Worm (Caenorhabditis elegans) whole organism, L2 larva: Measurements from ENCODE around the gene srbc-79.

Experiments
- C34F6.9 ChIP-seq: fragments of 150-350 bp; optimal IDR thresholded peaks from 2 replicates; lab custom pipeline; 2014; ENCODE audit warnings: missing biosample characterization, missing genetic modification characterization
- F13H6.1 ChIP-seq: sonication (generic microtip); optimal IDR thresholded peaks from 2 replicates; lab custom pipeline; 2016; ENCODE audit warnings: missing genetic modification characterization, missing compliant biosample characterization
- R02D3.7 ChIP-seq: fragments of 150-350 bp; optimal IDR thresholded peaks from 2 replicates; lab custom pipeline; 2014; ENCODE audit warnings: missing biosample characterization, missing genetic modification characterization
- Y55F3AM.14 ChIP-seq: fragments of 200-800 bp; sonication (Bioruptor generic); optimal IDR thresholded peaks from 2 replicates; lab custom pipeline; 2018; ENCODE audit warnings: mild to moderate bottlenecking, missing genetic modification characterization, missing compliant biosample characterization
- ZK546.5 ChIP-seq: sonication (generic microtip); optimal IDR thresholded peaks from 2 replicates; lab custom pipeline; 2017; ENCODE audit warnings: missing biosample characterization, missing genetic modification characterization
- alr-1 ChIP-seq: fragments of 150-350 bp; optimal IDR thresholded peaks from 2 replicates; lab custom pipeline; 2014; ENCODE audit warnings: missing biosample characterization, missing genetic modification characterization
- aly-2 ChIP-seq: fragments of 150-350 bp; optimal IDR thresholded peaks from 2 replicates; lab custom pipeline; 2014; ENCODE audit warnings: missing biosample characterization, missing genetic modification characterization
- ama-1 ChIP-seq: fragments of 150-350 bp; optimal IDR thresholded peaks from 2 replicates; lab custom pipeline; 2018; ENCODE audit warnings: inconsistent platforms
- ceh-16 ChIP-seq: fragments of 150-350 bp; optimal IDR thresholded peaks from 2 replicates; lab custom pipeline; 2014; ENCODE audit warnings: missing biosample characterization, missing genetic modification characterization
- ceh-82 ChIP-seq: fragments of 150-350 bp; optimal IDR thresholded peaks from 2 replicates; lab custom pipeline; 2014; ENCODE audit warnings: missing biosample characterization, missing genetic modification characterization
- crh-2 ChIP-seq: sonication (generic microtip); optimal IDR thresholded peaks from 2 replicates; lab custom pipeline; 2017; ENCODE audit warnings: missing biosample characterization, missing genetic modification characterization
- dmd-4 ChIP-seq: sonication (generic microtip); optimal IDR thresholded peaks from 2 replicates; lab custom pipeline; 2017; ENCODE audit warnings: missing biosample characterization, missing genetic modification characterization
- egl-27 ChIP-seq: sonication (generic microtip); optimal IDR thresholded peaks from 3 replicates; lab custom pipeline; 2017; ENCODE audit warnings: missing biosample characterization, missing genetic modification reagents, missing genetic modification characterization
- elt-1 ChIP-seq: fragments of 150-350 bp; optimal IDR thresholded peaks from 2 replicates; lab custom pipeline; 2014; ENCODE audit warnings: missing biosample characterization, missing genetic modification characterization
- elt-3 ChIP-seq: sonication (generic microtip); optimal IDR thresholded peaks from 2 replicates; lab custom pipeline; 2017; ENCODE audit warnings: missing biosample characterization, missing genetic modification characterization
- fos-1 ChIP-seq: fragments of 150-350 bp; optimal IDR thresholded peaks from 2 replicates; lab custom pipeline; 2014; ENCODE audit warnings: missing biosample characterization, missing genetic modification characterization
- lin-11 ChIP-seq: fragments of 150-350 bp; sonication (generic microtip); optimal IDR thresholded peaks from 2 replicates; lab custom pipeline; 2014; ENCODE audit warnings: missing biosample characterization, missing genetic modification characterization, inconsistent platforms, mixed read lengths
- lin-13 ChIP-seq: fragments of 150-350 bp; optimal IDR thresholded peaks from 2 replicates; lab custom pipeline; 2014; ENCODE audit warnings: missing biosample characterization, missing genetic modification reagents, missing genetic modification characterization
- lin-39 ChIP-seq: fragments of 150-350 bp; optimal IDR thresholded peaks from 2 replicates; lab custom pipeline; 2014; ENCODE audit warnings: missing biosample characterization, missing genetic modification reagents, missing genetic modification characterization
- lsy-2 ChIP-seq, 2 experiments: fragments of 150-350 bp in 1 of 2; sonication (generic microtip) in 1 of 2; optimal IDR thresholded peaks; 2 replicates each; lab custom pipeline; 2014 to 2017; ENCODE audit warnings: missing biosample characterization in 2 of 2, missing genetic modification characterization in 2 of 2
- mab-5 ChIP-seq: fragments of 150-350 bp; optimal IDR thresholded peaks from 2 replicates; lab custom pipeline; 2014; ENCODE audit warnings: missing biosample characterization, missing genetic modification characterization
- mbf-1 ChIP-seq: sonication (generic microtip); optimal IDR thresholded peaks from 2 replicates; lab custom pipeline; 2017; ENCODE audit warnings: missing biosample characterization, missing genetic modification characterization
- mdl-1 ChIP-seq, 2 experiments: fragments of 150-350 bp in 1 of 2; sonication (generic microtip) in 1 of 2; optimal IDR thresholded peaks; 2 replicates each; lab custom pipeline; 2017; ENCODE audit warnings: missing biosample characterization in 2 of 2, missing genetic modification characterization in 2 of 2
- nhr-10 ChIP-seq: sonication (generic microtip); optimal IDR thresholded peaks from 2 replicates; lab custom pipeline; 2017; ENCODE audit warnings: missing biosample characterization, missing genetic modification characterization
- nhr-12 ChIP-seq: fragments of 150-350 bp; optimal IDR thresholded peaks from 2 replicates; lab custom pipeline; 2014; ENCODE audit warnings: missing biosample characterization, missing genetic modification characterization
- nhr-129 ChIP-seq: fragments of 150-350 bp; optimal IDR thresholded peaks from 2 replicates; lab custom pipeline; 2014; ENCODE audit warnings: missing biosample characterization, missing genetic modification characterization
- nhr-21 ChIP-seq: fragments of 150-350 bp; optimal IDR thresholded peaks from 2 replicates; lab custom pipeline; 2014; ENCODE audit warnings: missing biosample characterization, missing genetic modification characterization
- nhr-23 ChIP-seq: fragments of 150-350 bp; optimal IDR thresholded peaks from 2 replicates; lab custom pipeline; 2014; ENCODE audit warnings: missing biosample characterization, missing genetic modification reagents, missing genetic modification characterization
- nhr-237 ChIP-seq: fragments of 150-350 bp; optimal IDR thresholded peaks from 2 replicates; lab custom pipeline; 2014; ENCODE audit warnings: missing biosample characterization, missing genetic modification characterization
- nhr-25 ChIP-seq: fragments of 150-350 bp; sonication (generic microtip); optimal IDR thresholded peaks from 3 replicates; lab custom pipeline; 2014; ENCODE audit warnings: missing biosample characterization, missing genetic modification characterization
- nhr-6 ChIP-seq: fragments of 150-350 bp; optimal IDR thresholded peaks from 2 replicates; lab custom pipeline; 2014; ENCODE audit warnings: missing biosample characterization, missing genetic modification characterization
- nhr-77 ChIP-seq: fragments of 150-350 bp; optimal IDR thresholded peaks from 2 replicates; lab custom pipeline; 2014; ENCODE audit warnings: missing biosample characterization, missing genetic modification characterization
- sem-4 ChIP-seq: fragments of 150-350 bp; optimal IDR thresholded peaks from 2 replicates; lab custom pipeline; 2014; ENCODE audit warnings: missing biosample characterization, missing genetic modification reagents, missing genetic modification characterization
- skn-1 ChIP-seq: sonication (generic microtip); optimal IDR thresholded peaks from 2 replicates; lab custom pipeline; 2017; ENCODE audit warnings: missing biosample characterization, missing genetic modification characterization
- sma-3 ChIP-seq: sonication (generic microtip); optimal IDR thresholded peaks from 2 replicates; lab custom pipeline; 2016; ENCODE audit warnings: missing genetic modification reagents, missing genetic modification characterization, missing compliant biosample characterization
- snpc-4 ChIP-seq: fragments of 150-350 bp; optimal IDR thresholded peaks from 2 replicates; lab custom pipeline; 2014; ENCODE audit warnings: missing biosample characterization, missing genetic modification characterization
- unc-39 ChIP-seq: fragments of 150-350 bp; optimal IDR thresholded peaks from 2 replicates; lab custom pipeline; 2014; ENCODE audit warnings: missing biosample characterization, missing genetic modification characterization
- unc-55 ChIP-seq: fragments of 150-350 bp; sonication (generic microtip); optimal IDR thresholded peaks from 3 replicates; lab custom pipeline; 2014; ENCODE audit warnings: missing biosample characterization, missing genetic modification reagents, missing genetic modification characterization
- unc-62 ChIP-seq: fragments of 150-350 bp; optimal IDR thresholded peaks from 2 replicates; lab custom pipeline; 2014; ENCODE audit warnings: missing biosample characterization, missing genetic modification reagents, missing genetic modification characterization
- zag-1 ChIP-seq: fragments of 150-350 bp; optimal IDR thresholded peaks from 2 replicates; lab custom pipeline; 2014; ENCODE audit warnings: missing biosample characterization, missing genetic modification characterization
- ztf-11 ChIP-seq: sonication (generic microtip); optimal IDR thresholded peaks from 2 replicates; lab custom pipeline; 2017; ENCODE audit warnings: missing biosample characterization, missing genetic modification characterization
- ztf-4 ChIP-seq: fragments of 150-350 bp; optimal IDR thresholded peaks from 2 replicates; lab custom pipeline; 2014; ENCODE audit warnings: missing biosample characterization, missing genetic modification characterization

srbc-79 gene

DNA sequence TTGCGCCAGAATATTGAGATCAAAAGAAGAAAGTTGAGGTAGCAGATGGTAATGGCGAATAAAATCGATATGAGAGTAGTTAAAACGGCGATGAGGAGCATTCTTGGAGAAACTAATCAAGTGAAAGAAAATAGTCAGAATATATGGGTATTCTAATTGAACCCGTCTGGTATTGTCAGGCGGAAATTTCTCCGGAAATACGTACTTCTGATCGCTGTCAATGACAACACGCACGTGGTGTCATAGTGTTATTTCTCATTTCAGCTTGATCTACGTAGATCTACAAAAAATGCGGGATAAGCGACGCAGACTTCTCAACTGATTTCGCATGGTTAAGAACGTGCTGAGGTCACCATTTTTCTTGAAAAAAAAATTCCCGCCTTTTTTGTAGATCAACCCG, at the start of gene srbc-79:
srbc-79 (minus strand) TSS at position 101 of the 400 bp plus-strand sequence.
- TF ChIP-seq nhr-129 (no peak), crh-2 (no peak), unc-62 (GFP tag; lab: Kevin White, UChicago) (no peak), elt-3 (tag; lab: Kevin White, UChicago) (no peak), elt-1 (no peak), snpc-4 (tag; lab: Kevin White, UChicago) (no peak), ceh-82 (tag; lab: Kevin White, UChicago) (no peak), nhr-21 (no peak), unc-55 (no peak), F13H6.1 (tag; lab: Kevin White, UChicago) (no peak), sem-4 (tag; lab: Kevin White, UChicago) (no peak), nhr-10 (tag; lab: Kevin White, UChicago) (no peak), lin-13 (GFP tag; lab: Kevin White, UChicago) (no peak), skn-1 (no peak), aly-2 (tag; lab: Kevin White, UChicago) (no peak), nhr-77 (no peak), ama-1 (lab: Kevin White, UChicago) (no peak), lin-39 (tag; lab: Kevin White, UChicago) (no peak), mbf-1 (no peak)

DNA sequence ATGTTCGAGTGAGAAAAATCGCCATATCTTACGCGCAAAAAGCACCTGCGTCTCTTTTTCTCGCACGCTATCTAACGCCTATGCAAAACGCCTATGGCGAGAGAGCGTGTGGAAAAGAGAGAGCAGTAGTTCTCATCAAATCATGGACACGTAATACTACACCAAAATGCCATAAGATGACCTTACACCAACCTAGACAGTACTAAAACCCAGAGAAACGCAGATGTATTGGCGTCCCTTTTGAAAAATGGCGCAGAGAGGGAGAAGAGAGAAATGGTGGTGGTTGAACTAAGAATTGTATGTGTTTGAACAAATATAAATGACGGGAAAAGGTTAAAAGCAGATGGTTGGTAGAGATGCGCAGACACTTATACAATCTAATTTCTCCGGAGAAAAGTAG, 46.8 kb upstream of the srbc-79 start, which contains the start of gene Y38H6C.16:
Y38H6C.16 (minus strand) TSS at position 293 of the 400 bp plus-strand sequence.
- TF ChIP-seq sem-4 (tag; lab: Kevin White, UChicago) = no peak
- no peak for TF ChIP-seq ztf-11
- TF ChIP-seq lsy-2 (tag; optimal IDR thresholded peaks at IDR 0.05; lab: Kevin White, UChicago) = no peak
- no peak for TF ChIP-seq C34F6.9 (tag; lab: Kevin White, UChicago)
- no peak for TF ChIP-seq crh-2
- TF ChIP-seq fos-1 (tag; lab: Kevin White, UChicago) = no peak
- TF ChIP-seq dmd-4 = no peak
- no peak for TF ChIP-seq nhr-21
- TF ChIP-seq unc-55 = no peak
- no peak for TF ChIP-seq alr-1 (tag; lab: Kevin White, UChicago)
- no peak for TF ChIP-seq unc-39 (tag; lab: Kevin White, UChicago)
- no peak for TF ChIP-seq R02D3.7 (tag; lab: Kevin White, UChicago)
- no peak for TF ChIP-seq mab-5 (tag; lab: Kevin White, UChicago)
- no peak for TF ChIP-seq ceh-82 (tag; lab: Kevin White, UChicago)
- TF ChIP-seq nhr-23 (tag; lab: Kevin White, UChicago) = no peak
- TF ChIP-seq nhr-129 = no peak
- no peak for TF ChIP-seq unc-62 (GFP tag; lab: Kevin White, UChicago)

DNA sequence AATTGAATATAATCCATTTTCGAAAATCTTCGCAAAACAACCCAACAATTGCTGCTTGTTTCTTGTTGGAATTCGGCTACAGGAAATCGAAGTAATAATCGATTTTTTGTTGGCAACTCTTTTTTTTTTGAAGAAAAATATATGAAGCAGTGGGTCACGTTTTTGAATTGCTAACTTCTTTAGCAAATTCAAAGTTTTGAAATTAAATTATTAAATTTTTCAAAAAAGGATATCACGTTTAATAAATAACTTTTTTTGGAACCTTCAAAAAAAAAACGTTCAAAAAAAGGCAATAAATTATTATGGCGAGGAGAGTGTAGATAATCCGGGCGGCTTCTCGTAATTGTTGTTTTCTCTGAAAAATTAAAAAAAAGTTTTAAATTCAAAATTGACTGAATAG, 43.9 kb upstream of the srbc-79 start, which contains the start of gene Y38H6C.15:
Y38H6C.15 (minus strand) TSS at position 101 of the 400 bp plus-strand sequence.
- no peak for TF ChIP-seq ama-1 (lab: Kevin White, UChicago)
- TF ChIP-seq nhr-237 (tag; lab: Kevin White, UChicago) = no peak
- no peak for TF ChIP-seq unc-55
- no peak for TF ChIP-seq zag-1 (tag; lab: Kevin White, UChicago)
- TF ChIP-seq mdl-1 (tag; optimal IDR thresholded peaks at IDR 0.05; lab: Kevin White, UChicago) = no peak
- TF ChIP-seq alr-1 (tag; lab: Kevin White, UChicago) = no peak
- no peak for TF ChIP-seq egl-27
- TF ChIP-seq ZK546.5 (tag; lab: Kevin White, UChicago) = no peak
- no peak for TF ChIP-seq nhr-23 (tag; lab: Kevin White, UChicago)
- TF ChIP-seq nhr-6 (tag; lab: Kevin White, UChicago) = no peak
- no peak for TF ChIP-seq lin-11 (tag; lab: Kevin White, UChicago)
- no peak for TF ChIP-seq R02D3.7 (tag; lab: Kevin White, UChicago)
- no peak for TF ChIP-seq nhr-25 (tag; lab: Kevin White, UChicago)
- no peak for TF ChIP-seq mab-5 (tag; lab: Kevin White, UChicago)
- no peak for TF ChIP-seq nhr-21
- no peak for TF ChIP-seq ztf-4 (tag; lab: Kevin White, UChicago)
- no peak for TF ChIP-seq mbf-1

DNA sequence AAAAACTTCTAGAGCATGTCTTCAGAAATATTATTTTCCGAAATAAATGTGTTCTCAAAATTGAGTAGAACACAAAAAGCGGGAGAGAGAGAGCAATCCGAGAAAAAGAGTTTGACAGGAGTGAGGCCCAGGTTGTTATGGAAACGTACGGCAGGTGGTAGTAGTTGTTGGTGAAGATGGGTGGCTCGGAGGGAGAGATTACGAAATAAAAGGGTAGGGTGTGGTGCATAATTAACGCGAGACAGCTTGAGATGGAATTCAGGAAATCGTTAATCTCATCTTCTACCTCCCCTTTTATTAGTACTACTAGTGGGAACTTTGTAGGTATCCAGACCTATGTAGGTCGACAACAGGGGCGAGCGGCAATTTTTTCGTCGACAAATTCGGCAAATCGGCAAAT, 41.8 kb upstream of the srbc-79 start, which contains the start of gene famh-161:
famh-161 (minus strand) TSS at position 101 of the 400 bp plus-strand sequence.
- TF ChIP-seq ceh-16 (tag; lab: Kevin White, UChicago) (no peak), ama-1 (lab: Kevin White, UChicago) (no peak), snpc-4 (tag; lab: Kevin White, UChicago) (no peak), nhr-23 (tag; lab: Kevin White, UChicago) (no peak), unc-55 (no peak), mdl-1 (tag; optimal IDR thresholded peaks at IDR 0.05; lab: Kevin White, UChicago) (no peak), unc-62 (GFP tag; lab: Kevin White, UChicago) (no peak), fos-1 (tag; lab: Kevin White, UChicago) (no peak), sma-3 (GFP tag; lab: Kevin White, UChicago) (no peak), egl-27 (no peak), skn-1 (no peak), ZK546.5 (tag; lab: Kevin White, UChicago) (no peak), Y55F3AM.14 (no peak), ztf-11 (no peak), elt-1 (no peak), ceh-82 (tag; lab: Kevin White, UChicago) (no peak), nhr-12 (tag; lab: Kevin White, UChicago) (no peak)
